Fruit fly (Drosophila melanogaster): ENCODE results near the gene CG3288.

The CG3288 gene

DNA sequence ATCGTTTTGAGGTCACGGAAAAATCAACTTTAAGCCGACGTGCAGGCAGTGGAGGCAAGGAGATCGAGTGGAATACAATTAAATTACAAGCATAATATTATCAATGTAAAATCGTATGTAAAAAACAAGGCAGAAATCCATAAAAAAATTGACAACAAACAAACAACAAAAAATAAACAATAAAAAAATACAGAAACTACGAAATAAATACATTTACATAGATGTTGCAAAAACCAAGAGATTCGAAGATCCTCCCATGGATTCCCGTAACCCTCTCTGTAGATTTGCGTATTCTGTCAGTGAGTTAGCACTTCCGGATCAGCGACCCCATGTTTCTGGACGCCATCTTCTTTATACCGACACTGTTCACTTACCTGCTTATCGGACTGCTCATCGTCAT lies at the start of gene CG3288:
CG3288 (plus strand) TSS at position 301 of the 400 bp plus-strand sequence.
- TF ChIP-seq EcR (GFP tag; optimal IDR thresholded peaks at IDR 0.05) = no peak
- no peak for TF ChIP-seq Snoo (tag; optimal IDR thresholded peaks at IDR 0.05)
- no peak for TF ChIP-seq CG4496 (GFP tag; IDR thresholded peaks at IDR 0.05)
- TF ChIP-seq Ets98B (GFP tag; IDR thresholded peaks at IDR 0.05) = no peak
- no peak for TF ChIP-seq CG15710 (tag; optimal IDR thresholded peaks at IDR 0.05)

DNA sequence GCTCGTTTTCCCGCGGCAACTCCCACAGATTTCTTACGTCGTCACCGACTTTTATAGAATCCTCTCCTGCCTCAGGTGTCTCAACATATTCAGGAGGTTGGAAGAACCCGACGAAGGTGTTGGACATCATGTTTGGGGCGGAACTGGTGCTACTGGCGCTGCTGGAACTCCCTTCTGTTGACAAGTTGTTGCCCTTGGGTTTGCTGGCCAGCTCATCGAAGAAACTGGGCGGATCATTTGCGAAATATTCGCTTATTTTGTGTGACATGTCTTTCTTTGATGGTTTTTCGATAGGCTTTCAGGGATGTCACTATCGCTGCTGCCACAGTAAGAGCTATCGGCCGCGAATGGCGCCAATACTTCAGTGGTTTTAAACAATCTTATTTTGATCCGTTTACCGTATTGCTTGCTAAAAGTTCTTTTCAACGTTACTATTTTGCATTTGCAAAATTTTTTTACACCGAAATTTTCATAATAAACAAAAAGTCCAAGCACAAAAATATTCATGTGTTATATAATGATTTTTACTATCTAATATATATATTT lies 48.1 kb upstream of the CG3288 start, which contains the start of gene CG11396:
CG11396 (minus strand) TSS at position 303 of the 546 bp plus-strand sequence.
- TF ChIP-seq CG14655 (GFP tag; optimal IDR thresholded peaks at IDR 0.05) = no peak
- no peak for TF ChIP-seq CG8159 (tag; optimal IDR thresholded peaks at IDR 0.05)
- no peak for TF ChIP-seq Snoo (tag; optimal IDR thresholded peaks at IDR 0.05)
- no peak for TF ChIP-seq CG34367 (tag; optimal IDR thresholded peaks at IDR 0.05)
- peak; percentile 9 for TF ChIP-seq D1 (tag; optimal IDR thresholded peaks at IDR 0.05)
- no peak for TF ChIP-seq CG12605 (GFP tag; IDR thresholded peaks at IDR 0.05)
- no peak for TF ChIP-seq Pif1B (GFP tag; optimal IDR thresholded peaks at IDR 0.05)
- no peak for TF ChIP-seq CG13204 (GFP tag; optimal IDR thresholded peaks at IDR 0.05)

DNA sequence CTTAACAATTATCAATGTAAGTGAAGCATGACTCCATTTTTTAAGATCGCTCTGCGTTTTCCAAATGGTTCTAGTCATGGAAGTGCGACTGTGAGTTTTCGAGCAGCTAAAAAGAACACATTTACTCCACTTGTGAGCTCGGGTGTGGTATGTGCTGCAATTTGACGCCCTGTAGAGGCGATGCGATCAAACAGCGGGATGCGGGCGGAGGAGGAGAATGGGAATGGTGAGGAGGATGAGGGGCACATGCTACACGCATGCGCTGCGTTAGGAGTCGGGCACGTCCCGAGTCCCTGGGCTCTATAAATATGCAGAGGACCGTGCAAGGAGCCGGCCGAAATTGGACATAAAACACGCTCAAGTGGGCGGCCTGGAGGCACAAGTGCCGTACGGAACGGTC lies 46.7 kb upstream of the CG3288 start:
- no peak for TF ChIP-seq CG4496 (GFP tag; IDR thresholded peaks at IDR 0.05)
- TF ChIP-seq Pif1A (GFP tag; optimal IDR thresholded peaks at IDR 0.05) = no peak
- no peak for TF ChIP-seq CG14655 (GFP tag; optimal IDR thresholded peaks at IDR 0.05)
- TF ChIP-seq CG8301 (tag; optimal IDR thresholded peaks at IDR 0.05) = no peak
- TF ChIP-seq gl (tag; optimal IDR thresholded peaks at IDR 0.05) = no peak
- no peak for TF ChIP-seq CG9948 (tag; optimal IDR thresholded peaks at IDR 0.05)
- TF ChIP-seq CG34367 (tag; optimal IDR thresholded peaks at IDR 0.05) = no peak
- no peak for TF ChIP-seq CG32121 (GFP tag; IDR thresholded peaks at IDR 0.05)
- no peak for TF ChIP-seq EcR (GFP tag; optimal IDR thresholded peaks at IDR 0.05)
- TF ChIP-seq Ets98B (GFP tag; IDR thresholded peaks at IDR 0.05) = no peak
- no peak for TF ChIP-seq CG8159 (tag; optimal IDR thresholded peaks at IDR 0.05)
- no peak for TF ChIP-seq Snoo (tag; optimal IDR thresholded peaks at IDR 0.05)
- no peak for TF ChIP-seq CG13204 (GFP tag; optimal IDR thresholded peaks at IDR 0.05)
- TF ChIP-seq CG10348 (GFP tag; IDR thresholded peaks at IDR 0.05) = no peak
- no peak for TF ChIP-seq Pif1B (GFP tag; optimal IDR thresholded peaks at IDR 0.05)
- TF ChIP-seq rn (GFP tag; IDR thresholded peaks at IDR 0.05) = no peak
- TF ChIP-seq fd96Ca (GFP tag; IDR thresholded peaks at IDR 0.05) = no peak
- TF ChIP-seq CG15710 (tag; optimal IDR thresholded peaks at IDR 0.05) = no peak
- no peak for TF ChIP-seq D1 (tag; optimal IDR thresholded peaks at IDR 0.05)
- no peak for TF ChIP-seq CG17806 (tag; optimal IDR thresholded peaks at IDR 0.05)

DNA sequence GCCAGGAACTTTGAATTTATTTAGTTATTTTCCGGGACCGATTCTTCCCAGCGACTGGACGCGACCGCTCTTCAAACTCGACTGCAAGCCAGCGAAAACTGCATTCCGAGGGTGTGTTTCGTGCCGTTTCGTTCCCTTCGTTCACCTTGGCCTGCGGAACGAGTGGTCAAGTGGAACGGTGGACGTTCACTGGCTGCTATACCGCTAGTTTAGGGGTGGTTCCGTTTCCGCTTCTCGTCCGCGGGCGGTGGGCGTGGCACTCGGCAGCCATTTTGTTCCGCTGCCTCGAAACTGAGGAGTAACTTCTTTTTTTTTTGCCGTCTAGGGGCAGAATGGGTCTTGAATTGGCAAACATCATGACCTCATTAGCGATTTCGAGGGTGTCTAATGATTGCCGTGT lies 43.3 kb upstream of the CG3288 start, which contains the start of gene Six4:
Six4 (minus strand) TSS at position 85 of the 400 bp plus-strand sequence.
- TF ChIP-seq CG32121 (GFP tag; IDR thresholded peaks at IDR 0.05) (no peak), CG14655 (GFP tag; optimal IDR thresholded peaks at IDR 0.05) (no peak), Pif1B (GFP tag; optimal IDR thresholded peaks at IDR 0.05) (no peak), CG8301 (tag; optimal IDR thresholded peaks at IDR 0.05) (no peak), CG13204 (GFP tag; optimal IDR thresholded peaks at IDR 0.05) (no peak), rn (GFP tag; IDR thresholded peaks at IDR 0.05) (no peak), Snoo (tag; optimal IDR thresholded peaks at IDR 0.05) (no peak), fd96Ca (GFP tag; IDR thresholded peaks at IDR 0.05) (no peak), CG17806 (tag; optimal IDR thresholded peaks at IDR 0.05) (no peak)

DNA sequence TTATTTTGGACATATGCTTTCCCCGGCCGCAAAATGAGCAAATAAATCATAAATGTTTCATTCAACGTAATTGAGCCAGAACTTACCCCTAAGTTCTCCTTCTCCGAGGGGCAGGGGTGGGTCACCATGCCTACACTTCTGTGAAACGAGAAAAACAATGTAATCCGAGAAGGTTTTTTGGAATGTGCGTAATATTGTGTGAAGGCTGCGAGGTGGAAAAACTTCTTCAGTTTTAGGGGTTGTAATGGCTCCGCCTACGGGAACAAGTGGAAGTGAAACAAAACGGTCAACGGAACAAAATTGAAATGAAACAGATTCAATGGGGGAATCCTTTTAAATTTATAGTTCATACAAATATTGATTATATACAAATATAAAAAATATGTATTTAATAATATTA lies 39.2 kb upstream of the CG3288 start:
- no peak for TF ChIP-seq fd96Ca (GFP tag; IDR thresholded peaks at IDR 0.05)
- no peak for TF ChIP-seq CG9948 (tag; optimal IDR thresholded peaks at IDR 0.05)
- TF ChIP-seq CG17806 (tag; optimal IDR thresholded peaks at IDR 0.05) = no peak
- TF ChIP-seq CG8301 (tag; optimal IDR thresholded peaks at IDR 0.05) = no peak
- TF ChIP-seq D1 (tag; optimal IDR thresholded peaks at IDR 0.05) = no peak
- TF ChIP-seq EcR (GFP tag; optimal IDR thresholded peaks at IDR 0.05) = no peak
- no peak for TF ChIP-seq CG10348 (GFP tag; IDR thresholded peaks at IDR 0.05)
- no peak for TF ChIP-seq CG13204 (GFP tag; optimal IDR thresholded peaks at IDR 0.05)
- no peak for TF ChIP-seq CG14655 (GFP tag; optimal IDR thresholded peaks at IDR 0.05)

DNA sequence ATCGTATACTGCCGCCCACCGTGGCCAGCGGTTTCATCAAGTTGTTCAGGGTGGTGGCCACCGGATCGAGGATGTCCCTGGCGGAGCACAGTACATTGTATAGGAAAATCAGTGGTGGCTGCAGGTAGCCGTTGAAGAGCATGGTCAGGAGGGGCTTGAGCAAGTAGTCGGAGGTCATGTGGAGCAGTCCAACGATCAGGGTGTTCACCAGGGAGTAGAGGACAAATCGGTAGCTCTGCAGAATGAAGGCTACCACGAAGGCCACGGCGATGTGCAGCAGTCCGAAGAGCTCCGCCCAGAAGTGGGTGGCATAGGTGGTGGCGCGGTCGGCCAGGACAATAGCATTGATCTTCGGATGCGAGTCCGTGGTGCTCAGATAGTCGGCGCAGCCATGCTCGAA lies 38.6 kb upstream of the CG3288 start:
- TF ChIP-seq CG4496 (GFP tag; IDR thresholded peaks at IDR 0.05) = no peak
- no peak for TF ChIP-seq fd96Ca (GFP tag; IDR thresholded peaks at IDR 0.05)
- TF ChIP-seq CG15710 (tag; optimal IDR thresholded peaks at IDR 0.05) = no peak

DNA sequence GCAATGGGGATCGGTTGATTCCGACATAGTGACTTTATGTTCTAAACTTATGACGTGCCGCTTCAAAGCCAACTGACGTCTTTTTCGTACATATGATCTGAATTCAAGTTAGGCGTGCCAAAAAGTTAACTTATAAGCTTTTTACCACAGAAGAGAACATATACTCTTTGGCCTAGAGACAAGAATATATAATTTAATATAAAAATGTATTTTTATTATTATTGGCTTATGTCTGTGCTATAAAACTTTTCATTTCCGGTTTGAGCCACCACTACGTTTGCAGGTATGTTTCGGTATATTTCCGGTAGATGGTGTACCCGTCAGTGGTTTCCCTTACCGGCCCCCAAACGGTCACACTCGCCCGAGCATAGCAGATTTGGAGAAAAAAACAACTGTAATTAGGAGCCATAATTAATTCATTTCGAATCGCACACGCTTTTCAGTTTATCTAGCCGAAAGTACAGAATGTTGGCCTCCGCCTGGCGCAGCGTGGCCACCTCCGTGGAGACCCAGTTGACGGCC lies 37.6 kb upstream of the CG3288 start, which contains the start of the genes CG3698 and tzn:
CG3698 (minus strand) TSS at position 51 of the 522 bp plus-strand sequence.
tzn (plus strand) TSS at position 321 of the 522 bp plus-strand sequence.
- TF ChIP-seq CG32121 (GFP tag; IDR thresholded peaks at IDR 0.05) (peak; percentile 59; the same call in 1 of the 2 replicates), rn (GFP tag; IDR thresholded peaks at IDR 0.05) (peak; percentile 76), Snoo (tag; optimal IDR thresholded peaks at IDR 0.05) (peak; percentile 93), CG34367 (tag; optimal IDR thresholded peaks at IDR 0.05) (peak; percentile 82), gl (tag; optimal IDR thresholded peaks at IDR 0.05) (peak; percentile 48), fd96Ca (GFP tag; IDR thresholded peaks at IDR 0.05) (no peak; the same call in 2 of the 3 replicates), Ets98B (GFP tag; IDR thresholded peaks at IDR 0.05) (peak; percentile 52; the same call in 1 of the 2 replicates), D1 (tag; optimal IDR thresholded peaks at IDR 0.05) (no peak), CG15710 (tag; optimal IDR thresholded peaks at IDR 0.05) (peak; percentile 72), CG10348 (GFP tag; IDR thresholded peaks at IDR 0.05) (no peak), CG9948 (tag; optimal IDR thresholded peaks at IDR 0.05) (no peak), CG4496 (GFP tag; IDR thresholded peaks at IDR 0.05) (peak; percentile 89)
